Worm (Caenorhabditis elegans) whole organism, L1 larva: Measurements from ENCODE around the gene srx-136.

Experiments
- C34B4.2 ChIP-seq: sonication (generic microtip); optimal IDR thresholded peaks from 2 replicates; lab custom pipeline; 2017; ENCODE audit warnings: mild to moderate bottlenecking, missing genetic modification characterization, missing compliant biosample characterization
- aly-2 ChIP-seq: fragments of 150-350 bp; optimal IDR thresholded peaks from 2 replicates; lab custom pipeline; 2014; ENCODE audit warnings: missing biosample characterization, missing genetic modification characterization
- ceh-90 ChIP-seq: sonication (generic microtip); optimal IDR thresholded peaks from 2 replicates; lab custom pipeline; 2016; ENCODE audit warnings: missing genetic modification characterization, missing compliant biosample characterization
- dpl-1 ChIP-seq, 3 experiments: fragments of 150-350 bp in 2 of 3; sonication (generic microtip) in 1 of 3; optimal IDR thresholded peaks; 2 replicates each; lab custom pipeline; 2014 to 2017; ENCODE audit warnings: missing biosample characterization in 3 of 3, missing genetic modification characterization in 3 of 3, missing genetic modification reagents in 3 of 3
- dsc-1 ChIP-seq: sonication (generic microtip); optimal IDR thresholded peaks from 2 replicates; lab custom pipeline; 2016; ENCODE audit warnings: mild to moderate bottlenecking, missing genetic modification characterization, missing compliant biosample characterization
- efl-1 ChIP-seq, 4 experiments: fragments of 150-350 bp; optimal IDR thresholded peaks in 3 of 4; peaks in 1 of 4; 1 replicate in 1 of 4; 2 replicates in 3 of 4; lab custom pipeline; 2014; ENCODE audit warnings: missing biosample characterization in 2 of 4, missing genetic modification characterization in 2 of 4, missing genetic modification reagents in 2 of 4
- efl-3 ChIP-seq: fragments of 200-800 bp; sonication (Bioruptor generic); optimal IDR thresholded peaks from 2 replicates; lab custom pipeline; 2018; ENCODE audit warnings: mild to moderate bottlenecking, missing genetic modification characterization, missing compliant biosample characterization
- egl-27 ChIP-seq, 2 experiments: fragments of 150-350 bp in 1 of 2; sonication (generic microtip); optimal IDR thresholded peaks; 3 replicates each; lab custom pipeline; 2017 to 2018; ENCODE audit warnings: missing biosample characterization in 2 of 2, missing genetic modification characterization in 2 of 2, missing genetic modification reagents in 2 of 2
- ets-5 ChIP-seq: fragments of 200-800 bp; sonication (Bioruptor generic); IDR thresholded peaks from 2 replicates; pipeline ENCODE4 v1.3.6; 2022; ENCODE audit warnings: missing genetic modification characterization, missing compliant biosample characterization
- fkh-4 ChIP-seq: sonication (generic microtip); optimal IDR thresholded peaks from 2 replicates; lab custom pipeline; 2016; ENCODE audit warnings: missing compliant biosample characterization, missing genetic modification characterization, borderline replicate concordance
- fkh-8 ChIP-seq: sonication (generic microtip); optimal IDR thresholded peaks from 2 replicates; lab custom pipeline; 2016; ENCODE audit warnings: mild to moderate bottlenecking, missing genetic modification characterization, missing compliant biosample characterization
- hpl-2 ChIP-seq: fragments of 150-350 bp; optimal IDR thresholded peaks from 2 replicates; lab custom pipeline; 2014; ENCODE audit warnings: missing biosample characterization, missing genetic modification reagents, missing genetic modification characterization
- lin-13 ChIP-seq: fragments of 150-350 bp; optimal IDR thresholded peaks from 2 replicates; lab custom pipeline; 2014; ENCODE audit warnings: missing biosample characterization, missing genetic modification reagents, missing genetic modification characterization
- mdl-1 ChIP-seq, 2 experiments: fragments of 150-350 bp; optimal IDR thresholded peaks; 2 replicates each; lab custom pipeline; 2014 to 2017; ENCODE audit warnings: missing biosample characterization in 2 of 2, missing genetic modification characterization in 2 of 2, inconsistent platforms in 1 of 2
- mef-2 ChIP-seq: fragments of 150-350 bp; optimal IDR thresholded peaks from 2 replicates; lab custom pipeline; 2014; ENCODE audit warnings: missing biosample characterization, missing genetic modification characterization
- nhr-19 ChIP-seq: fragments of 200-800 bp; sonication (Bioruptor generic); conservative IDR thresholded peaks from 2 replicates; pipeline ENCODE4 v1.3.6; 2022; ENCODE audit warnings: missing genetic modification characterization, missing compliant biosample characterization
- nhr-20 ChIP-seq: sonication (generic microtip); optimal IDR thresholded peaks from 2 replicates; lab custom pipeline; 2016; ENCODE audit warnings: mild to moderate bottlenecking, missing genetic modification characterization, missing compliant biosample characterization
- nhr-85 ChIP-seq: sonication (generic microtip); peaks from one replicate; lab custom pipeline; 2016; ENCODE audit warnings: missing genetic modification characterization, inconsistent platforms, missing compliant biosample characterization
- nhr-90 ChIP-seq: sonication (generic microtip); optimal IDR thresholded peaks from 2 replicates; lab custom pipeline; 2016; ENCODE audit warnings: mild to moderate bottlenecking, missing genetic modification characterization, missing compliant biosample characterization; ENCODE audit not compliant: poor library complexity
- pax-3 ChIP-seq: fragments of 200-800 bp; sonication (Bioruptor generic); optimal IDR thresholded peaks from 2 replicates; lab custom pipeline; 2018; ENCODE audit warnings: mild to moderate bottlenecking, missing genetic modification characterization, moderate library complexity, missing compliant biosample characterization
- pqm-1 ChIP-seq: sonication (generic microtip); optimal IDR thresholded peaks from 3 replicates; lab custom pipeline; 2017; ENCODE audit warnings: missing biosample characterization, missing genetic modification characterization
- sptf-1 ChIP-seq: fragments of 150-350 bp; optimal IDR thresholded peaks from 2 replicates; lab custom pipeline; 2014; ENCODE audit warnings: missing biosample characterization, missing genetic modification characterization
- swsn-7 ChIP-seq: sonication (generic microtip); optimal IDR thresholded peaks from 2 replicates; lab custom pipeline; 2016; ENCODE audit warnings: missing genetic modification characterization, missing compliant biosample characterization
- tbx-2 ChIP-seq: sonication (generic microtip); optimal IDR thresholded peaks from 2 replicates; lab custom pipeline; 2016; ENCODE audit warnings: missing genetic modification characterization, missing compliant biosample characterization
- unc-86 ChIP-seq: sonication (generic microtip); optimal IDR thresholded peaks from 2 replicates; lab custom pipeline; 2016; ENCODE audit warnings: missing genetic modification characterization, missing compliant biosample characterization
- unc-98 ChIP-seq: fragments of 200-800 bp; sonication (Bioruptor generic); IDR thresholded peaks from 2 replicates; pipeline ENCODE4 v1.3.6; 2022; ENCODE audit warnings: missing genetic modification characterization, missing compliant biosample characterization
- xbp-1 ChIP-seq: sonication (generic microtip); optimal IDR thresholded peaks from 2 replicates; lab custom pipeline; 2016; ENCODE audit warnings: missing genetic modification characterization, missing compliant biosample characterization
- zip-4 ChIP-seq: fragments of 200-800 bp; sonication (Bioruptor generic); optimal IDR thresholded peaks from 2 replicates; lab custom pipeline; 2018; ENCODE audit warnings: mild to moderate bottlenecking, missing genetic modification characterization, moderate library complexity, missing compliant biosample characterization
- ztf-4 ChIP-seq: fragments of 150-350 bp; optimal IDR thresholded peaks from 2 replicates; lab custom pipeline; 2014; ENCODE audit warnings: missing biosample characterization, missing genetic modification characterization

srx-136 gene

DNA sequence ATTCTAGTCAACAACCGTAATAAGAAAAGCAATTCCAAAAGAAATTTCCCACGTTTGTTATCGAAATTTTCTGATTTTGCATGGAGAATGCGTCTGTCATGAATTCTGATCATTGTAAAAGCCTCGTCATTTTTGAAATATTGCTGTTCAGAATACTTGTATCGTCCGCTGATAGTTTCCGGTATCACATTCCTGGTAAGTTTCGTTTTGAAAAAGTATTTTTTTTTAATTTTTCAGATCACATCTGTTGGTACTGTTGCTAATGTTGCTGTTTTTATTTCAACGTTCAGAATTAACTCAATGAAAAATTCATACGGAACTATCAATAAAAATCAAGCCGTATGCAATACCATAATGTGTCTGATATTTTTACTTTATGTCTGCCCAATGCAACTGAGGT is 16.3 kb upstream of the srx-136 start, which contains the start of gene srx-17:
Gene srx-17 (plus strand): TSS at position 301 of the 400 bp plus-strand sequence.
- TF ChIP-seq nhr-85 (no peak), efl-1 (optimal IDR thresholded peaks at IDR 0.05; lab: Kevin White, UChicago) (no peak), efl-1 (GFP tag; optimal IDR thresholded peaks at IDR 0.05 in 1 of 2; lab: Kevin White, UChicago) (peak in 1 of 2 experiments; percentile 29)

DNA sequence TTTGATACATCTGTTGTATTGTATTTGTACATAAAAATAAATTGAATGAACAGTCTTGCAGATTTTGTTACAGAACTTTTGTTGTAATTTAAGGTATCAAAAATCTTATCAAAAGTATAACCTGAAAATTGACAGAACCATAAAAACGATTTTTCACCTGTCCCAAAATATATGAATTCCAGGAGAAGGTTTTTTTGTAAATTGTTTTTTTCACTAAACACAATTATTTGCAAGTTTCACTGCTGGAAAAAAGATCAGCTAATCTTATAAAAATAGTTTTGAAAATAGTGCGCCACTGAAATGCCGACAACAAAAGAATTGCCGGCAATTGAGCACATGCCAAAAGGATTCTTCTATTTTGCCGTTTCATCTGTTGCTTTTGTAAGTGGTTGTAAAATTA is 14.1 kb upstream of the srx-136 start, which contains the start of gene srx-130:
Gene srx-130 (plus strand): TSS at position 301 of the 400 bp plus-strand sequence.
- TF ChIP-seq pax-3 (no peak), hpl-2 (GFP tag; lab: Kevin White, UChicago) (no peak), aly-2 (tag; lab: Kevin White, UChicago) (no peak), unc-98 (GFP tag; lab: Robert Waterston, UW) (no peak), tbx-2 (no peak), unc-86 (tag; lab: Kevin White, UChicago) (no peak), egl-27 (tag; optimal IDR thresholded peaks at IDR 0.05; lab: Kevin White, UChicago) (no peak), dsc-1 (tag; lab: Kevin White, UChicago) (no peak), pqm-1 (tag; lab: Kevin White, UChicago) (no peak), nhr-20 (tag; lab: Kevin White, UChicago) (no peak), fkh-8 (tag; lab: Kevin White, UChicago) (no peak), dpl-1 (GFP tag; optimal IDR thresholded peaks at IDR 0.05; lab: Kevin White, UChicago) (no peak), mef-2 (tag; lab: Kevin White, UChicago) (no peak), zip-4 (GFP tag; lab: Kevin White, UChicago) (no peak)

ce11 chrV:13845136-13845535 is 12.1 kb upstream of the srx-136 start, which contains the start of gene srx-131:
Gene srx-131, plus strand, starts transcription at chrV:13845436.
- TF ChIP-seq nhr-90 (tag; lab: Kevin White, UChicago) (no peak), swsn-7 (tag; lab: Kevin White, UChicago) (no peak), lin-13 (GFP tag; lab: Kevin White, UChicago) (no peak), efl-3 (GFP tag; lab: Kevin White, UChicago) (no peak), fkh-8 (tag; lab: Kevin White, UChicago) (no peak)

ce11 chrV:13848379-13848778 is 8.9 kb upstream of the srx-136 start, which contains the start of gene srx-133:
Gene srx-133, plus strand, starts transcription at chrV:13848679.
- TF ChIP-seq nhr-19 (GFP tag; lab: Robert Waterston, UW) (no peak), ceh-90 (tag; lab: Kevin White, UChicago) (no peak), C34B4.2 (no peak), nhr-90 (tag; lab: Kevin White, UChicago) (no peak), xbp-1 (tag; lab: Kevin White, UChicago) (no peak), ets-5 (no peak), efl-3 (GFP tag; lab: Kevin White, UChicago) (no peak), ztf-4 (tag; lab: Kevin White, UChicago) (no peak), pqm-1 (tag; lab: Kevin White, UChicago) (no peak), sptf-1 (tag; lab: Kevin White, UChicago) (no peak)
- TF ChIP-seq, all 84 proteins: peak for 0

ce11 chrV:13850170-13850569 is 7.1 kb upstream of the srx-136 start, which contains the start of gene hpx-2:
Gene hpx-2, plus strand, starts transcription at chrV:13850470.
- TF ChIP-seq fkh-4 (tag; lab: Kevin White, UChicago), result no peak

DNA sequence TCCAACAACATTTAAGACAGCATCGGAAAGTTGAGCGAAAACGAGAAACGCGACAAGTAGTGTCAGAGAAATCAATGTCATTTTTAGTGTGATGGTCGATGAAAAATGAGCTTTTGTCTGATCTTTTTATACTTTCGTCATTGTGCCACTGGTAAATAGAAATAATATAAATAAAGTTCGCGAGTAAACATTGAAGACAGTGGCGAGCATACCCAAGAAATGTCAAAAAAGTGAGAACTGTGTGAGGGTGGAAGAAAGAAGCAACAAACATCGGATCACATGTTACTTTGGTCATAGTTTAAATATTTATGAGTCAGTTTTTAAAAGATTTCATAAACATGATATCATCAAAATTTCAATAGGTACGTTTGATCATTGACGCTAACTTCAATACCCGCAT is 2.9 kb upstream of the srx-136 start, which contains the start of gene ttr-21:
Gene ttr-21 (minus strand): TSS at position 100 of the 400 bp plus-strand sequence.
- TF ChIP-seq mdl-1 (tag; optimal IDR thresholded peaks at IDR 0.05; lab: Kevin White, UChicago), result no peak
- peak; percentile 9 for TF ChIP-seq nhr-20 (tag; lab: Kevin White, UChicago)
